Fruit fly (Drosophila melanogaster) ovary, adult (tissue): Measurements from ENCODE around the gene CG43658.
A peak's percentile ranks its signal among the peaks of the same experiment; 100 is the strongest.

Source experiments
- CG17801 ChIP-seq: fragments of 200-800 bp; optimal IDR thresholded peaks from 2 replicates; lab custom pipeline; 2019; ENCODE audit warnings: missing biosample characterization, mild to moderate bottlenecking, missing genetic modification characterization, moderate library complexity; ENCODE audit not compliant: partially characterized antibody

Gene CG43658

DNA sequence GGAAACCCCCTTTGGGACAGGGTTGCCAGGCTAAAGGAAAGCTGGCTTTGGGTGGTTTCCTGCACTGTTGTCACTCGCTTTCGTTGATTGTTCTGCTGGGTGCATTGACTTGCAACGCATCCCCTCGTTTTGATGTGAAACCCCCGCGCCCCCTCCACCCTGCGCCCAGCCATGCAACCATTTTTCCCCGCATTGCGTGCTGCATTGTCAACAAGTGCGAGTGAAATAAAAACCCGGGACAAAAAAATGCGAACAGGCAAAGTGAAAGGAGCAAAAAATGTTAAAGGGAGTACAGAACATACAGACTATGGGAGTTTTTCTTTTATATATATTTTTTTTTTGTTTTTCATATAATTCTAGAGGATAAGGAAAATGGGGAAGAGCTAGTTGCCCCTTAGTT lies 22.6 kb downstream of the CG43658 start:
- TF ChIP-seq CG17801 (GFP tag; lab: Kevin White, UChicago), result no peak

DNA sequence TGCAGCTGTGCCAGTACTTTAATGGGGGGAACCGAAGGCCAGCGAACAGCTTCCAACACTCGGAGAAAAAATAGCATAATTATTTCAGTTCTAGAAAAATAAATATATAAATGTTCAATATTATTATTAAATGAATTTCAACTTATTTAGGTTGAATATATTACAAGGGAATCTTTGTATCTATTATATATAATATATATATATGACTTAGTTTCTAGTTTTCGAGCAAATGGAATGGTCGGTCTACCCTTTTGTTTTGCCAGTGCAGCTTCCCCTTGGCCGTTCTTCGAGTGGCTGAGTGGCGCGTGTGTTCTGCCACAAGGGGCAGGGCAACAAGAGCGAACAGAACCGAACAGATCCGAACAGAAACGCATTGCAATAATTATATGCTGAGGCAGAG lies 23.7 kb downstream of the CG43658 start:
- no peak for TF ChIP-seq CG17801 (GFP tag; lab: Kevin White, UChicago)

DNA sequence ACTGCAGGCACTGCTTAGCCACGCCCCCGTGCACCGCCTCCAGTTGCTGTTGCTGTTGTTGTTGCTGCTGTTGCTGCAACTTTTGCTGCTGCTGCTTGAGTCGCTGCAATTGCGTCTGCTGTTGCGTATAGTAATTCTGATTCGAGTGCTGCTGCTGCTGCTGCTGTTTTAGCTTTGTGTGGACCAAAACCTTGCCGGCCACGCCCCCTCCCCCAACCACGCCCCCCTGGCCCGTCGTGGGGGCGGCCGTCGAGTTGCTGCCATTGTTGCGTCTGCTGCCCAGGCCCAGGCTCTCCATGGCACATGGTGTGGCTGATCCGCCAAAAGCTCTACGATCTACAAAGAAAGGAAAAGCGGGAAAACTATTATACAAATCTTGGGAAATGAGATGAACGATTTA lies 26.7 kb downstream of the CG43658 start:
- TF ChIP-seq CG17801 (GFP tag; lab: Kevin White, UChicago), result no peak

DNA sequence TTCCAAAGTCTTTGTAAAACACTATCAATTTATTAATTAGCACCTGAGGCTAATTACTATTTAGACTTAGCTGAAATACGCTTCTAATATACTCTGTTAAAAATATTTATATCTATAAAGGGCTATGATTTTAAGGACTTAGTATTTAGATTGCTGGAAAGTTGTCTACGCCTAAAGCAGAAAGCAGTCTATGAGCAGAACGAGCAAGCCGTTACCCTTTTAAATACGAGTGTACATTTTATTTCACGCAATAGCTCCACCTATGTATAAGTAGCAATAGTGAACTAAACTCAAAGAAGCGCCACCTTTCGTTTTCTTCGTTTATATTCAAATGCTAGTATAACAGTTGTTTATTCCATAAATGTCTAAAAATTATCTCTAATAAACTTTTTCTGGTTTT lies 28.8 kb downstream of the CG43658 start:
- TF ChIP-seq CG17801 (GFP tag; lab: Kevin White, UChicago), result peak; percentile 43

DNA sequence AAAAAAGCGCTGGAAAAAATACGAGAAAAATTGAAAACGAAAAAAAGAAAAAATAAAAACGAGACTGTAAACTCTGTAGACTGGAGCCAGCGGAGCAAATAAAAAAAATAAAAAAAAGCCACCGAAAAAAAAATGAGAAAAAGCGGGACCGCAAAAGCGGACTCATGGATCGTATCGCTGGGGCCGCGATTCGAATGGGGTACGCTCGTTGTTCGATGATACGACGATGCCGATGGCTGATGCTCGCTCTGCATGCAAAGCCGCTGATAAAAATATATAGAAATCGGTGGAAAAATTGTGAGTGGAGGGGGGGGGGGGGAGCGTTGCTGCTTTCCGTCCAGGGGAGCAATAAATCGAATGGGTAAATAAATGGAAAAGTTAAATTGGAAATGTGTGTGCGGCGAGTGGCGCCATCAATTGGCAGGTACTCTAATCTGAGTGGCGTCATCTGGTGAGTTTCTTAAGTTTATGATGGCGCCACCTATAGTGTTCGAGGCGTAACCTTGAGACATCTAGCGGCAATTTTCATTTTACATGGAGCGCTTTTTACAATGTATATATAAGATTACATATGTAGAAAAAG lies 29.3 kb downstream of the CG43658 start:
- TF ChIP-seq CG17801 (GFP tag; lab: Kevin White, UChicago), result peak; percentile 70

DNA sequence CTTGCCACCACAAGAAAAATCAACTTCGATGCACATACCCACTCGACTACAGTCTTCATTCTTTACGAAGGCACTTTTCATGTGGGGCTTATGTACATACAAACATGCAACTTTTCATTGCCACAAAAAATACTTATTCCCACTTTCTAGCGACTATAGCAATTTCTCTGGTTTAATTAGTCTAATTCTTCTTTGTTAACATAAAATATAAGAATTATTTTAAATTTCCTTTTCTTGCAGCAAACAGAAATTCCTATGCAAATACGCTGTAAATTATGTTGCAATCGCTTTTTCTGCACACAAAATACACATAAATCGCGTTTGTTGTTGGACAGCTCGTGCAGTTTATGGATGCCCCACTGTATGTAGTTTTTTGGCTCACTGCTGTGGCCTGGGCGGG lies 36.6 kb downstream of the CG43658 start:
- TF ChIP-seq CG17801 (GFP tag; lab: Kevin White, UChicago), result no peak

DNA sequence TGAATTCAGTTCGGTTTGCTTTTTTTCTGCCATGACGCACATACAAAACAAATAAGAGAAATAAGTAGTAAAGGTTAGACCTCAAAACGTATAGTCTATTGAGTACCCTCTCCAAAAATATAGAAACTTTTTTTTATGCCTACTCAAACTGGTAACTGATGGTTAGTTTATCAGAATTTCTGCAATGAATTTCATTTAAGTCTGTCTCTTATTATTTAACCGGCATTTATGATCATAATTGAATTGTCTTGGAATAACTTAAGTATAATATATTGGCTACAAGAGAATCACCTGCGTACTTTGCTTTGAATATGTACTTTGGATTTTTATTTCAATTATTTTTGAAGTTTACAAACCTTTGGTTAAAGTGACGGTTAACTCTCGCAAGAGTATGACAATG lies 37.4 kb downstream of the CG43658 start:
- TF ChIP-seq CG17801 (GFP tag; lab: Kevin White, UChicago), result no peak

DNA sequence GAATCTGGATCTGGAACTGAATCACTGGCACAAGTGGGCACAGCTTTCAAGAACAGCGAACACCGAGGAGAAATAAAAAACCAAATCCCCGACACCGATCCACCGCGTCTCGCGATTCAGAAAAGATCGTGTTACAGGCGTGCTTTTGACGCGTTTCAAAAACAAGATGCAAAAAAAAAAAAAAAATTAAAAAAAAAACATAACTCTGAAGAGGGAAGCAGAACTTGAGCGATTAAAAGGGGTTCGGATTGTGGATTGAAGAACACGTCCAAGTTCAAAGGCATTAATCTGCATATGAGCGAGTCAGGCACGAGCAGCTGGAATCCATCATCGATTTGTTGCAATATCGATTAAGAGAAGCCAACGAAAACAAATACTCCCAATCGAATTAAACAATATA lies 38.4 kb downstream of the CG43658 start:
- TF ChIP-seq CG17801 (GFP tag; lab: Kevin White, UChicago), result no peak

DNA sequence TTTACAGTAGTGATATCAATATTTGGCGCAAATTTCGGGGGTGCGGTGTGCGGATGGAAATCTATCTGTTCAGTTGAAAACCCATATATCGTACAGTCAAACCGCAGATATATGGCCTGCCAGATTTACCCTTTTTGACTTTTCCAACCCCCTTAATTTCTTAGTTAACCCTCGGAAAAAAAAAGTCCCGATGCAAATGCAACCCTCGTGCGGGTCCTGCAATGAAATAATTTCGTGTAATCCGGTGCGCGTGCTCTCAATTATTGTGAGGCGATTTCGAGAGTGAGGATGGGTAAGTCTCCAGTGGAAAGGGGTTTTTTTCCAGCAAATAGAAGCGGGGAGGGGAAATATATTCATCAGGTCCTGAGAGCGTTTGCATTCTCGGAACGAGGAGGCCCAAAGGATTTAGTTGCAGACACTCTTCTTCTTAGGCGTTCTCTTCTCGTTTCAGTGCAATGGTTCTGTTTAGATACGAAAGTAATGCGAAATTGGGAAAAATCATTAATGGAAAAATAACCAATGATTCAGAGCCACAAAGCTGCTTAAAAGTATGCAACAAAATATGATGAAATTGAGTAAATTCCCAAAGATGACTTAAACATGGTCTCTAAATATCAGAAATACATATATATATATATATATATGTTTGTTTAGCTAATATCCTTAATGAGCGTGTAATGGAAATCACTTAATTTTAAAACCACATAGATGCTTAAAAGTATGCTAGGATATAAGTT lies 40.1 kb downstream of the CG43658 start:
- TF ChIP-seq CG17801 (GFP tag; lab: Kevin White, UChicago), result no peak

DNA sequence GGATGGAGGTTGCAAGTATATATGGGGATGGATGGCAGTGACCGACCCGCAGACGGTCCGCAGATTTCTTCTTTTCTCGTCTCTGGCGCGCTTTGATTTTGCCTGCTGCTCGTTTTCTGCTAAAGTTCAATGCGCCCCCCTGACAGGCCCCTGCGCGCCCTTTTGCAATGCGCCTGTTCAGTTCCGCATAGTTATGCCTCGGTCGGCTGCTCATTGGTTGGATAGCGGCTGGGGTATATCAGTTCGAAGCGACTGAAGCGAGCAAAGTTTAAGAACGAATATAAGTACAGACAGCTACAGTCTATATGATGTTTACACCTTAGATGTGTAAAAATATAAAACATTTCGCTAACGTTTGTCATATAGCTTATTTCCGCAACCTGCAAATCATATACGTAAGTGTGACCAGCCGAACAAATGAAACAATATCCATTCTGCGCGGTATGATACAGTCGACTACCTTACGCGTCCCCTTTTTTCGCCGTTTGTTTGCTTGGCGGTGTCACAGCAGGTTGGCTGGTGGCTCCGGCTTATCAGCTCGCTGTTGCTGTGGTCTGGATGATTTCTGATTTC lies 42.8 kb downstream of the CG43658 start:
- TF ChIP-seq CG17801 (GFP tag; lab: Kevin White, UChicago), result no peak

DNA sequence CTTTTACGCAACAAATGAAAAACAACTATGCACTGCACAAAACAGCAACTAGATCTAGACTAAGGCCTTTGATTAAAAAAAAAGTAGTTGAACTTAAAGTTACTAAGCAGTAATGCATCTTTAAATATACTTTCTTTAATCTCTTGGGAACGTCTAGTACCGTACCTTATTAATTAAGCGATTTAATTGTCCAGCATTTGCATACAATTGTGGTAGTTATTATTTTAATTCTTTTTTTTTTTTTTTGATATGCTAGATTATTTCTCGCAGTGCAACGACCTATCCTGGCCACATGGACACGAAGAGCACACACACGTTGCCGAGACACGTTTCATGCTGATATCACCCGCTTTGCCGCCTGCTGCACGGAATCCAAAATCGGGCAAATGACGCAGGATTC lies 44.3 kb downstream of the CG43658 start:
- TF ChIP-seq CG17801 (GFP tag; lab: Kevin White, UChicago), result no peak

DNA sequence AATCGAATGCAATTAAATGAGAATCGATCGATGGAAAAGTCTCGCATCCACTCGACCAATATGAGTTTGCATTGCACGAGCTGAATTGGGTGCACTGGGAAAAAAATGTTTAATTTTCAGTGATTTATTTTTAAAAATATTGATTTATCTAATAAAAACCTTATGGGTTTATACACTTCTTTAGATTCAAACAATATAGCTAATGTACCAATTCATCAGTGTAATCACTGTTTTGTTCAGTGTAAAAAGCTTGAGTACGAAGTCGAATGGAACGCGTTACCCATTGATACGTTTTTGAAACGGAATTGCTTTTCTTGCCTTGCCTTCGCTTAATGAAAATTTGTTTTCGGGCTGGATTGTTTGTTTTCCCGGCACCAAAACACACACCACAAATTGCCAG lies 47.2 kb downstream of the CG43658 start:
- TF ChIP-seq CG17801 (GFP tag; lab: Kevin White, UChicago), result no peak

DNA sequence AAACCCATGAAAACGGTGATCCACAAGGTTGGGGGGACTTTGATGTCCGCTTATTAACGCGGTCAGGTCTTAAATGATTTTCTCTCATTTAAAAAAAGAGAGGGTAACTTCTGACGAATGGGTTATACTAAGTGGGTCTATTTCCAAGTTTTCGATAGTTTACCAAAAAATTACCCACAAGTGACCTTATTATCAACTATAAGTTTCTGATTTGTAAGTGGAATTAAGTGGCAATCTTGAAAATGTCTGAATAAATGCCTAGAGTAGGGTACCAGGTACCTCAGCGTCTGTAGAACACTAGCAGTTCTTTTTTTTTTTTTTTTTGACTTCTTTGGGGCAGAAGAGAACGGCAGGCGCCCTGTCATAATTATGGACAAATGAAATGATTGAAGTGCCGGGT lies 48.3 kb downstream of the CG43658 start:
- TF ChIP-seq CG17801 (GFP tag; lab: Kevin White, UChicago), result no peak

DNA sequence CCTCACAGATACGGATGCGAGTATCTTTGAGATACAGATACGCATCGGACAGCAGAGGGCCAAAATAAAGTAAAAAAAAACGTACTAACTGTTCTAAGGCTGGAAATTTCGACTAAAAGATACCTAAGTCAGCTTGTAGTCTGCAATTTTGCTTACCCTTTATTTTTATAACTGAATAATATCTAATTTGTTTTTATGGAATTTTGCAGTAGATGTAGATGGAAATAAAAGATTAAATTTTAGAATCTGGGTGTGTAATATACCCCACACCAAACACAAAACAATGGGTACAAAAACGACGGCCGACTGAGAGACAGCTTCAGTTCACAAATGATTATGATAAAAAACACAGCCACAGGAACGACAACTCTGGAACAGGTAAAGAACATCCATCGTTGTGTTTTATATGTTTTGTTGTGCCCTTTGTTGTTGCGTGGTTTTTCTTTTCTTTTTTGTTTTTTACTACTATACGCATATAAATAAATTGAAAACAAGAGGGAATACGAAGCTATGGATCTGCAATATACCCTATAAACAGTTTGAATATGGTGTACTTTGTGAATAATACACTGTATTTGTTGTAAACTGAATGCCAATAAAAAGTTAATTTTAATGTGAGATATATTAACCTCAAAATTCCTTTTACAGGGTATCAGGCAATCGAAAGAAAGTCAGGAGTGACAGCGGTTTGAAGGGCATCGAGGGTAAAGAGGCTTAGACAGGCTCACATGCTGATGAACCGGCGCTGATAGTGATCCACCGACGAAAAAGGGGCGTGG lies 50.7 kb downstream of the CG43658 start:
- no peak for TF ChIP-seq CG17801 (GFP tag; lab: Kevin White, UChicago)

DNA sequence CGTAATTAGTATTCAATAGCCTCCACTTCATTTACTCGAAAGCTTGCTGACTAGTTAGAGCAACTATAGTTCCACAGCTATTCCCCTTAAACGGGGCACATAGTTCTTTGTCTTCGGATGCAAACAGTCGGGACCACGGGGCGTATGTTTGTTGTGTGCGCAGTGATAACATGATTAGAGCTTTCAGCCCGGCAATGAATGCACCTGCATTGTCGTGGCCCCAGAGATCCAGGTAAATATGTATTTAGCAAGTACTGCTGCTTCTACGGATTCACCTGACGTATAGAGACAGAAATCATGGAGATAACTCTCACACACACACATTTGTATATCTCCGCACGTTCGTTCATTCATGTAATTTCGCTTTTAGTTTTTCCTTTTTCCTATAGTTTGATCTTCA lies 51.4 kb downstream of the CG43658 start:
- no peak for TF ChIP-seq CG17801 (GFP tag; lab: Kevin White, UChicago)
